Fruit fly (Drosophila melanogaster) whole organism, embryonic: ENCODE measurements around the gene CG32369.

Experiments
- CG11398 ChIP-seq: fragments of 200-800 bp; sonication (Bioruptor generic); optimal IDR thresholded peaks from 2 replicates; lab custom pipeline; 2016; ENCODE audit warnings: missing biosample characterization, missing genetic modification characterization
- CG11695 ChIP-seq: fragments of 200-800 bp; sonication (Bioruptor generic); IDR thresholded peaks from 3 replicates; pipeline ENCODE4 v1.3.6; 2022; ENCODE audit warnings: missing biosample characterization, missing genetic modification characterization
- CG12155 ChIP-seq: fragments of 200-800 bp; sonication (Bioruptor generic); optimal IDR thresholded peaks from 3 replicates; lab custom pipeline; 2016; ENCODE audit warnings: missing biosample characterization, missing genetic modification characterization
- CG2129 ChIP-seq: fragments of 200-800 bp; sonication (Bioruptor generic); IDR thresholded peaks from 2 replicates; pipeline ENCODE4 v1.3.6; 2022; ENCODE audit warnings: missing biosample characterization, missing genetic modification characterization; ENCODE audit not compliant: partially characterized antibody
- D ChIP-seq, 2 experiments: fragments of 200-800 bp in 1 of 2; fragments of >200 bp in 1 of 2; sonication (Bioruptor generic) in 1 of 2; optimal IDR thresholded peaks; 2 replicates in 1 of 2; 3 replicates in 1 of 2; lab custom pipeline; 2017; ENCODE audit warnings: mild to moderate bottlenecking in 1 of 2, missing biosample characterization in 1 of 2, missing genetic modification characterization in 1 of 2, missing genetic modification reagents in 1 of 2
- Rfx ChIP-seq: fragments of 200-800 bp; sonication (Bioruptor generic); IDR thresholded peaks from 2 replicates; pipeline ENCODE4 v1.3.6; 2022; ENCODE audit warnings: missing biosample characterization, missing genetic modification characterization
- Vsx1 ChIP-seq: fragments of 200-800 bp; sonication (Bioruptor generic); optimal IDR thresholded peaks from 2 replicates; lab custom pipeline; 2017; ENCODE audit warnings: missing biosample characterization, mild to moderate bottlenecking, missing genetic modification characterization, missing genetic modification reagents
- amos ChIP-seq: fragments of 200-800 bp; sonication (Bioruptor generic); IDR thresholded peaks from 2 replicates; pipeline ENCODE4 v1.3.6; 2022; ENCODE audit warnings: missing biosample characterization, missing genetic modification characterization; ENCODE audit not compliant: partially characterized antibody
- gsb ChIP-seq: fragments of 200-800 bp; sonication (Bioruptor generic); IDR thresholded peaks from 2 replicates; pipeline ENCODE4 v1.3.6; 2022; ENCODE audit warnings: missing biosample characterization, missing genetic modification characterization
- ken ChIP-seq: fragments of 200-800 bp; sonication (Bioruptor generic); IDR thresholded peaks from 3 replicates; pipeline ENCODE4 v1.3.6; 2022; ENCODE audit warnings: missing biosample characterization, missing genetic modification characterization

DNA sequence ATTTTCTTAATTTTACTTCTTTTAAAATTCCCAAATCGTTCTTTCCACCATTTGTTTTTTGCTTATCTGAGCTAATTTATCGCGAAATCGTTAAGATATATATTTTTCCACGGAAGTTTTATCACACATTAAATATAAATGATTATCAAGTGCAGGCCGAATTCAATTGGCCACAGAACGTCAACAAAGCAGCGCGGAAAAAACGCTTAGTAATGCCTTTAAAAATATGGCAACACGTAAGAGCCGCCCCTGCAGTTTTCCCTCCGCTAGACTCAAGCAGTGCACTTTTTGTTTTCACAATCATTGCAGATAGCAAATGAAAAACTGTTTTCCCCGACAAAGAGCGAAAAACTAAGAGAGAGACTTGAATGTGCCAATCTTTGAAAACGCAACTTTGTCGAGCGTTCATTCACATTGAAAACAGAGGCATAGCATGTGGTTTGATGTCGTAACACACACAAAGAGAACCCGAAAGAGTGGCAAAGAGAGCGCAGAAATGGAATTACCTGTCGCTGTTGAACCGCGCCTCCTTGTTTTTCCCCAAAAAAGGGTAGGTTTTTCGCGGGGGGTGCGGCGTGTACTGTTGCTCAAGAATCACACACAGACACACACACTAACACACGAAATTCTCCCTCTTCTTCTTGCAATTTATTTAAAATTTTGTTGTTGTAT, 998 bp downstream of the CG32369 start:
- TF ChIP-seq gsb = no peak
- TF ChIP-seq ken (GFP tag; lab: Robert Waterston, UW) = no peak
- TF ChIP-seq amos (GFP tag; lab: Robert Waterston, UW) = no peak
- no peak for TF ChIP-seq CG2129 (GFP tag; lab: Robert Waterston, UW)
- TF ChIP-seq CG11695 (GFP tag; lab: Robert Waterston, UW) = no peak
- TF ChIP-seq CG12155 (GFP tag; lab: Kevin White, UChicago) = no peak
- no peak for TF ChIP-seq Vsx1 (GFP tag; lab: Kevin White, UChicago)
- TF ChIP-seq D (optimal IDR thresholded peaks at IDR 0.05; lab: Kevin White, UChicago) = no peak
- TF ChIP-seq D (GFP tag; optimal IDR thresholded peaks at IDR 0.05; lab: Kevin White, UChicago) = no peak
- no peak for TF ChIP-seq CG11398 (GFP tag; lab: Kevin White, UChicago)
- TF ChIP-seq Rfx (GFP tag; lab: Robert Waterston, UW) = no peak
